Worm (Caenorhabditis elegans) whole organism, L4/young adult: Measurements from ENCODE around the gene dmd-10.

Experiments used
- W03F9.2 ChIP-seq: fragments of 150-350 bp; optimal IDR thresholded peaks from 2 replicates; lab custom pipeline; 2014; ENCODE audit warnings: missing biosample characterization, missing genetic modification characterization
- dao-5 ChIP-seq: sonication (generic microtip); optimal IDR thresholded peaks from 2 replicates; lab custom pipeline; 2016; ENCODE audit warnings: missing genotype, missing genetic modification characterization, moderate library complexity, missing compliant biosample characterization
- him-1 ChIP-seq: sonication (generic microtip); optimal IDR thresholded peaks from 2 replicates; lab custom pipeline; 2016; ENCODE audit warnings: missing genotype, missing genetic modification reagents, missing genetic modification characterization, missing compliant biosample characterization

The dmd-10 gene

ce11 chrV:13236507-13236906 lies at the start of gene dmd-10:
Gene dmd-10, minus strand, starts transcription at chrV:13236607.
- TF ChIP-seq dao-5 (no peak), W03F9.2 (tag; lab: Kevin White, UChicago) (no peak), him-1 (tag; lab: Kevin White, UChicago) (no peak)

DNA sequence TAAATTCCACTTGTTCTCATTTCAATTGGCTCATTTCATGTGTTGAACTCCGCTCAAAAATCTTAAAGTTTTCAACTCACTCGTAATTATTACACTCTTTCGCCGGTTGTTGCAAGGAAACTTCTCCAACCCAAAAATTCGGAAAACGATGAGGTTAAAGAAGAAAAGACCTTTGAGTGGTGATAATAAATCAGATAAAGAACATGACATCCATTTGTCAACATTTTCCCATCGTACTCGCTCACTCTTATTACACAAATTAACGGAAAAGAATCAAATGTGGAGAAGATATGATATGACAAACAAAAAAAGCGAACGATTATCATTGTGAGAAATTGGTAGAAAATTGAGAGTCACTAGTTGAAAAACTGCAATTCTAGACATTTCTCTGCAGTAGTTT lies 48.9 kb upstream of the dmd-10 start:
- TF ChIP-seq dao-5 (no peak), W03F9.2 (tag; lab: Kevin White, UChicago) (no peak), him-1 (tag; lab: Kevin White, UChicago) (no peak)

- TF ChIP-seq dao-5 (no peak), W03F9.2 (tag; lab: Kevin White, UChicago) (no peak), him-1 (tag; lab: Kevin White, UChicago) (no peak)
Observed at ce11 chrV:13282958-13283357, 46.6 kb upstream of the dmd-10 start.

- TF ChIP-seq W03F9.2 (tag; lab: Kevin White, UChicago) = no peak
- no peak for TF ChIP-seq dao-5
- TF ChIP-seq him-1 (tag; lab: Kevin White, UChicago) = no peak
Observed at ce11 chrV:13280382-13280781, 44.0 kb upstream of the dmd-10 start.

DNA sequence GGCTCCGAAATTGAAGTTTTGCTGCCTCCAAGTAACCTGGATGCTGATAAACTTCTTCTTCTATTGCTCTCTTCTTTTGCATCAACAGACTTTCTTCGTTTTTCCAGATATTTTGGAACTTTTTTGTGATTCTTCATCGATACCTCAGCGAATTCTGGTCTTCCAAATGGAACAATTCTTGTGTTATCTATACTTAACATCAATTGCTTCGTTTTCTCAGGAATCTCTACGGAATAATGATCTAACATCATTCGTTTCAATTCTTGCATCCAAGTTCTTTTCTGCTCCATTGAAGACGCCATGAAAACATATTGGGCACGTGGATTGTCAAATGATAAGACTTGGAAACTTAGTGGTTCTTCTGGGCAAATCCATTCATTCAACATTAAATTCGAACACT lies 39.6 kb upstream of the dmd-10 start, which contains the start of gene F32F2.4:
Gene F32F2.4 (plus strand): TSS at position 301 of the 400 bp plus-strand sequence.
- TF ChIP-seq dao-5 = no peak
- TF ChIP-seq him-1 (tag; lab: Kevin White, UChicago) = no peak
- no peak for TF ChIP-seq W03F9.2 (tag; lab: Kevin White, UChicago)

- no peak for TF ChIP-seq dao-5
Observed at ce11 chrV:13274615-13275014, 38.2 kb upstream of the dmd-10 start.

- TF ChIP-seq dao-5 = no peak
- no peak for TF ChIP-seq him-1 (tag; lab: Kevin White, UChicago)
- no peak for TF ChIP-seq W03F9.2 (tag; lab: Kevin White, UChicago)
Observed at ce11 chrV:13273302-13273701, 36.9 kb upstream of the dmd-10 start.

- TF ChIP-seq dao-5 (no peak), him-1 (tag; lab: Kevin White, UChicago) (no peak), W03F9.2 (tag; lab: Kevin White, UChicago) (no peak)
Observed at ce11 chrV:13272275-13272674, 35.9 kb upstream of the dmd-10 start.

ce11 chrV:13269228-13269630 lies 32.8 kb upstream of the dmd-10 start:
- no peak for TF ChIP-seq dao-5
- no peak for TF ChIP-seq W03F9.2 (tag; lab: Kevin White, UChicago)
- TF ChIP-seq him-1 (tag; lab: Kevin White, UChicago) = no peak

ce11 chrV:13268032-13268431 lies 31.6 kb upstream of the dmd-10 start:
- TF ChIP-seq dao-5 (no peak), W03F9.2 (tag; lab: Kevin White, UChicago) (no peak), him-1 (tag; lab: Kevin White, UChicago) (no peak)

- TF ChIP-seq W03F9.2 (tag; lab: Kevin White, UChicago) = no peak
Observed at ce11 chrV:13266630-13267029, 30.2 kb upstream of the dmd-10 start.

DNA sequence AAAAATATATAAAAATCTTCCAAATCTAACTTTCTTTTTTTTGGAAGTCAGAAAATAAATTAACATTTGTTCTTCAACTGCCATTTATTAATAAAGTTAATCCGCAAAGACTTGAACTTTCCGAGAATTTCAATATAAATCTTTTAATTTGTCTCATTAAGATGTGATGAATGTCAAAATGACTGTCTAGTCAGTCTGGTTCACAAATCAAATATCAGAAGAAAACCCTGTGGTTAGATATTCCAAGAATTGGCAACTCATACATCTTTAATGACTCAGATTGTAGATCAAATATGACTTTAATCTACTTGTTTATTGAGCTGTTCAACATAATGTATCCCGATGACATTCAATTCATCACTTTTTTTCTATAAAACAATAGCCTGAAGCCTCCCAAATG lies 29.2 kb upstream of the dmd-10 start:
- TF ChIP-seq him-1 (tag; lab: Kevin White, UChicago) = no peak
- TF ChIP-seq W03F9.2 (tag; lab: Kevin White, UChicago) = no peak
- no peak for TF ChIP-seq dao-5

DNA sequence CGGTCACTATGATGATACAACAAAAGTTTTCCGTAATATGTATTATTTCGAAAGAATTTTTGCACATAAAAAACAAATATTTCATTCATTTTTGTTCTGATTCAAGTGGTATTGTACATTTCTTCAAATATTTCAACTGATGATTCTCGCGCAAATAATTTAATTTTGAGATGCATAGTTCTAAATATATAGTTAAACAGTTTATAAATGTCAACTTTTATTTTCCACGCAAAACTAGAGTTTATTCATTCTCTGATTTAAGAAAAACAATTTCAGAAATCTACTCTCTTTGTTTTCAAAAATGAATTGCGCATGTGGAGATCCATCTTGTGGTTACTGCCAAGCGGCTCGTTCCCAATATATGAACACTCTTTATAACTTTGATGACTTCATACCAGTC lies 27.8 kb upstream of the dmd-10 start, which contains the start of gene zip-5:
Gene zip-5 (plus strand): TSS at position 301 of the 400 bp plus-strand sequence.
- no peak for TF ChIP-seq W03F9.2 (tag; lab: Kevin White, UChicago)
- no peak for TF ChIP-seq dao-5
- TF ChIP-seq him-1 (tag; lab: Kevin White, UChicago) = no peak

ce11 chrV:13262781-13263318 lies 26.4 kb upstream of the dmd-10 start:
- no peak for TF ChIP-seq dao-5
- TF ChIP-seq him-1 (tag; lab: Kevin White, UChicago) = no peak
- TF ChIP-seq W03F9.2 (tag; lab: Kevin White, UChicago) = no peak

DNA sequence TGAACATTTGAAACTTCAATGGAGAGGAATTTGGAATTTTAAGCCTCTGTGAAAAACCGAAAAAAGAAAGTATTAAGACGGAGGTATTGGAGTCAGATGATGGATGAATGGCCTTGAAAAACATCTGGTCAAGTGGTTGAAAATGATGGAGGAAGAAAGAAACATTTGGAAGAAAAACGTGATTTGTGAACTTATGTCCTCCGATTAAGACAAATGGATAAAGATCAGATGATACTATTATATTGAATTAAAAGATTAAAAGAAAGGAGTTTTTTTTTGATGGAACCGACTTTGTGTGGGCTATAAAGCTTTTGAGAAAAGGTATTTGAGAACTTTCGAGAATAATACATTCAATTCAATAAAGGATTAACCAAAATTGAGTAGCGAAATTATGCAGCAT lies 23.1 kb upstream of the dmd-10 start:
- no peak for TF ChIP-seq him-1 (tag; lab: Kevin White, UChicago)
- TF ChIP-seq dao-5 = no peak
- TF ChIP-seq W03F9.2 (tag; lab: Kevin White, UChicago) = no peak
